Fruit fly (Drosophila melanogaster): ENCODE measurements around the gene PQBP1.

PQBP1 gene

DNA sequence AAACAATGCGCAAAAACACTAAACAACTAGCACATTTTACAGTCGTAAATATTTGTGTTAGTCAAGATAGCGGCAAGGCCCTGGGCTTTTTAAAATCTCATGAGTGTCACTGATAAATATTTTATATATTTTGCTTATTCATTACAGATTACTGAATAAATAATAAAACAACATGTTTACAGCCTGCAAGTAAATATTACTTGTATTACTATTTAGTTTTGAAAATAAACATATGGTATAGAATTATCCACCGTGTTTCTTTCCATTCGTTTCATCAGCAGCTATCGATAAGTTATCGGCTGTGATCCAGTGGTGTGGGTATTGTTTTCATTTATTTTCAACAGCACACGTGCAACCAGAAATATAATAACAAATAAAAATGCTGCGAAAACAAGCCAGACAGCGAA is 9.0 kb downstream of the PQBP1 start, which contains the start of the genes shams and CG11920 (continued):
- TF ChIP-seq Eip74EF (GFP tag; optimal IDR thresholded peaks at IDR 0.05), result no peak
- no peak for TF ChIP-seq CrebB (tag; optimal IDR thresholded peaks at IDR 0.05)
- TF ChIP-seq Lim3 (GFP tag; IDR thresholded peaks at IDR 0.05), result no peak
- TF ChIP-seq oc (tag; optimal IDR thresholded peaks at IDR 0.05), result no peak
- no peak for TF ChIP-seq ssp (GFP tag; IDR thresholded peaks at IDR 0.05)
- TF ChIP-seq mld (GFP tag; IDR thresholded peaks at IDR 0.05; ENCODE audit: partially characterized antibody), result no peak
- TF ChIP-seq Fer1 (GFP tag; optimal IDR thresholded peaks at IDR 0.05), result no peak
- no peak for TF ChIP-seq CG12219 (GFP tag; optimal IDR thresholded peaks at IDR 0.05)
- TF ChIP-seq sima (GFP tag; optimal IDR thresholded peaks at IDR 0.05), result no peak
- TF ChIP-seq CG11093 (GFP tag; IDR thresholded peaks at IDR 0.05), result no peak
- no peak for TF ChIP-seq Hsf (GFP tag; optimal IDR thresholded peaks at IDR 0.05)
- TF ChIP-seq ab (GFP tag; optimal IDR thresholded peaks at IDR 0.05), result no peak
- TF ChIP-seq CG10274 (GFP tag; optimal IDR thresholded peaks at IDR 0.05), result no peak
- TF ChIP-seq CG18764 (GFP tag; optimal IDR thresholded peaks at IDR 0.05), result no peak
- TF ChIP-seq Sox100B (GFP tag; optimal IDR thresholded peaks at IDR 0.05), result no peak
- no peak for TF ChIP-seq Doc2 (GFP tag; IDR thresholded peaks at IDR 0.05)
- TF ChIP-seq Stat92E (GFP tag; optimal IDR thresholded peaks at IDR 0.05), result peak in 1 of 3 experiments; percentile 9
- no peak for TF ChIP-seq NfI (GFP tag; optimal IDR thresholded peaks at IDR 0.05)
- TF ChIP-seq Opbp (GFP tag; IDR thresholded peaks at IDR 0.05; ENCODE audit: partially characterized antibody), result peak; percentile 47; the same call in 1 of the 3 replicates
- no peak for TF ChIP-seq ap (GFP tag; IDR thresholded peaks at IDR 0.05)
- TF ChIP-seq CG18011 (GFP tag; optimal IDR thresholded peaks at IDR 0.05), result no peak
- TF ChIP-seq maf-S (GFP tag; optimal IDR thresholded peaks at IDR 0.05), result no peak
- no peak for TF ChIP-seq MTF-1 (GFP tag; optimal IDR thresholded peaks at IDR 0.05; ENCODE audit: borderline replicate concordance)
- TF ChIP-seq CG30403 (GFP tag; optimal IDR thresholded peaks at IDR 0.05), result peak; percentile 29
- no peak for TF ChIP-seq bowl (GFP tag; IDR thresholded peaks at IDR 0.05)
- peak; percentile 68 for TF ChIP-seq Max (GFP tag; optimal IDR thresholded peaks at IDR 0.05)
- TF ChIP-seq lilli (GFP tag; optimal IDR thresholded peaks at IDR 0.05), result peak; percentile 29
- no peak for TF ChIP-seq onecut (GFP tag; IDR thresholded peaks at IDR 0.05)
- no peak for TF ChIP-seq CG33213 (GFP tag; optimal IDR thresholded peaks at IDR 0.05)
- no peak for TF ChIP-seq CG32772 (GFP tag; IDR thresholded peaks at IDR 0.05)
- no peak for TF ChIP-seq CG6254 (GFP tag; optimal IDR thresholded peaks at IDR 0.05)
- TF ChIP-seq CG14965 (GFP tag; optimal IDR thresholded peaks at IDR 0.05; ENCODE audit: borderline replicate concordance), result no peak
- TF ChIP-seq Adf1 (GFP tag; IDR thresholded peaks at IDR 0.05), result no peak
- TF ChIP-seq stc (GFP tag; IDR thresholded peaks at IDR 0.05), result no peak
- no peak for TF ChIP-seq Awh (GFP tag; IDR thresholded peaks at IDR 0.05)
- TF ChIP-seq CG3281 (GFP tag; optimal IDR thresholded peaks at IDR 0.05), result no peak
- no peak for TF ChIP-seq CG15011 (GFP tag; optimal IDR thresholded peaks at IDR 0.05)
- TF ChIP-seq lmd (GFP tag; IDR thresholded peaks at IDR 0.05), result no peak
- TF ChIP-seq GATAe (GFP tag; conservative IDR thresholded peaks at IDR 0.05), result no peak
- no peak for TF ChIP-seq crc (GFP tag; optimal IDR thresholded peaks at IDR 0.05)
- no peak for TF ChIP-seq CHES-1-like (GFP tag; optimal IDR thresholded peaks at IDR 0.05)
- TF ChIP-seq CG4854 (GFP tag; optimal IDR thresholded peaks at IDR 0.05), result no peak
- peak; percentile 54 for TF ChIP-seq CG12659 (GFP tag; optimal IDR thresholded peaks at IDR 0.05)
- peak; percentile 80 for TF ChIP-seq sens (GFP tag)
- TF ChIP-seq CG13775 (GFP tag; optimal IDR thresholded peaks at IDR 0.05), result peak; percentile 18
- no peak for TF ChIP-seq CG10543 (GFP tag; optimal IDR thresholded peaks at IDR 0.05)
- TF ChIP-seq CG15514 (GFP tag; optimal IDR thresholded peaks at IDR 0.05), result no peak
- no peak for TF ChIP-seq corto (GFP tag; optimal IDR thresholded peaks at IDR 0.05)
- TF ChIP-seq CG2199 (GFP tag; IDR thresholded peaks at IDR 0.05), result no peak
- TF ChIP-seq slou (GFP tag; optimal IDR thresholded peaks at IDR 0.05), result no peak
- no peak for TF ChIP-seq h (optimal IDR thresholded peaks at IDR 0.05)
- TF ChIP-seq trem (tag; optimal IDR thresholded peaks at IDR 0.05), result peak; percentile 84

Measured in whole organism, embryonic.